Worm (Caenorhabditis elegans): ENCODE results near the gene chil-10.

ce11 chrX:980252-981009 is 22.8 kb downstream of the chil-10 start, which contains the start of gene C44C1.1:
- TF ChIP-seq dmd-9 (GFP tag; IDR thresholded peaks at IDR 0.05) (no peak), set-16 (GFP tag; IDR thresholded peaks at IDR 0.05) (no peak), lin-38 (GFP tag; IDR thresholded peaks at IDR 0.05) (no peak), dmd-6 (GFP tag; IDR thresholded peaks at IDR 0.05) (no peak), ZK337.2 (GFP tag; IDR thresholded peaks at IDR 0.05) (no peak), ZK546.5 (tag; optimal IDR thresholded peaks at IDR 0.05) (no peak), ceh-44 (GFP tag; IDR thresholded peaks at IDR 0.05) (no peak), attf-4 (tag; optimal IDR thresholded peaks at IDR 0.05) (no peak), T20F7.1 (GFP tag; optimal IDR thresholded peaks at IDR 0.05) (no peak), egl-27 (tag; optimal IDR thresholded peaks at IDR 0.05) (no peak), ama-1 (optimal IDR thresholded peaks at IDR 0.05) (no peak)
